Worm (Caenorhabditis elegans): ENCODE data around the gene ugt-16.

DNA sequence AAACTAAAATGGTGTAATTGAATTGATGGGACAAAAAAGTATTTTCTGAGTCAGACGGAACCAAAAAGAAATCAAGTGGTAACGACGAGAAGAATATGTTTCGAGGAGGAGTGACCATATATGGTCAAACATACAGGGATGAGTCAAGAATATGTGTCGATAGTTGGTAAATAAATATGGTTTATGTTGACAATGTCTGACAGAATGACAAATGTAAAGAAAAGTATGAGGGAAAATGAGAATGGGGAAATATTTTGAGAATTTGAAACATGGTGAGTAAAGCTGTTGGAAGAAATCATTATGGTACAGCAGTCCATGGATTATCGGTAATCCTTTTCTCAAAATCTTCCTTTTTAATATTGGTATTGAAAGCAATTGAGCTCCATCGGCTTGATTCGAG, 43.2 kb downstream of the ugt-16 start, which contains the start of gene nspg-1:
- TF ChIP-seq him-1 (tag; optimal IDR thresholded peaks at IDR 0.05), result no peak
- TF ChIP-seq W03F9.2 (tag; optimal IDR thresholded peaks at IDR 0.05), result no peak
